Worm (Caenorhabditis elegans): ENCODE data around the gene myo-3.

Gene myo-3

DNA sequence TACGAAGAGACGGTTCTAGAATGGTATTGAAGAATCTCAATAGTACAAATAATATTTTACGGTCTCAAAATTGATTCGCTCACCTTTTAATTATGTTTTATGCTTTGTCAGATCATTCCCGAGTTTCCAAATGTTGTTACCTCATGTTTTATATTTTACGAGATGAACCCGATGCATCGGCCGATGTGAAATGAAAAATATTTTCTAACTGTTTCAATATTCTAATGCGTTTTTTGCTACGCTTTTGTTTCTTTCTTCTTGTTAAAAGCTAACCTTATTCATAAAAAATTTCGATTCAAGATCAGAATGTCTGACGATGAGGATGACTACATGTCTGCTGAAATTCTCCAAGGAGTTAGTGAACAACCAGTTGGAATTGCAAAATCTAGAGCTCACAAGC, 16.9 kb upstream of the myo-3 start, which contains the start of gene T04H1.5:
Gene T04H1.5 (plus strand): TSS at position 301 of the 400 bp plus-strand sequence.
- TF ChIP-seq ZK546.5 (tag; optimal IDR thresholded peaks at IDR 0.05) (no peak), mml-1 (tag; optimal IDR thresholded peaks at IDR 0.05) (no peak), snpc-4 (tag; optimal IDR thresholded peaks at IDR 0.05) (no peak), hmg-11 (tag; optimal IDR thresholded peaks at IDR 0.05) (no peak), jun-1 (tag; optimal IDR thresholded peaks at IDR 0.05) (no peak), nhr-76 (tag; optimal IDR thresholded peaks at IDR 0.05) (no peak), ama-1 (optimal IDR thresholded peaks at IDR 0.05) (no peak), nhr-28 (tag; optimal IDR thresholded peaks at IDR 0.05) (no peak), nhr-11 (tag; optimal IDR thresholded peaks at IDR 0.05) (no peak), ceh-16 (tag; optimal IDR thresholded peaks at IDR 0.05) (no peak), ztf-4 (tag; optimal IDR thresholded peaks at IDR 0.05) (no peak), fkh-2 (tag; optimal IDR thresholded peaks at IDR 0.05) (no peak), lin-39 (tag; optimal IDR thresholded peaks at IDR 0.05) (no peak), pqm-1 (tag; optimal IDR thresholded peaks at IDR 0.05) (no peak), pha-4 (tag; optimal IDR thresholded peaks at IDR 0.05) (no peak)

DNA sequence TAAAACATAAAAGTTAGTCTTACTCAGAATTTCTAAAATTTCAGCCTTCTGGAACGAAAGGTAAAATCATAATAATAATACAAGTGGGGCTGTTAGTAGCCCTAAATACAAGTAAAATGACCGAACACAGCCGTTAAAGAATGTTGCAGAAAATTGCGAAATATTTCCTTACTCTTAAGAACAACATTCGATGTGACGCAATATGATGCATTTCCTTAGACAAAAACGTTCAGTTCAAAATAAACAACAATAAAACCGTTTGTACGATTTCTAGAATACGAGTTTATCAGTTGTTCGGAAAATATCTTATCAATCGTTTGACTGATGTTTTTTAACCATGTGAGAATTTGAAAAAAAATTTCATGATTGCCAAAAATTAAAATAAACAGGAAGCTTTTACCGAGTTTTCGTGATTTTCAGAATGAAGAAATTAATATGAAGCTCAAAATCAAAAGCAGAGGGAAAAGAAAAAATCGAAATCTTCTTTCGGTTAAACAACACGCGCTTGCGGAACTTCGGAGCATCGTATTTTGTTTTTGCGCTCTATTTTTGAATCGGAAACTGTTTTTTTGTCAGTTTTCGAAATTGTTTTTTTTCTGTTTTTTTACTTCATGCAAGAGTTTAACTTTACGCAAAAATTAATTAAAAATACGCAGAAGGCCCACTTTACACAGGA, 11.8 kb upstream of the myo-3 start:
- TF ChIP-seq nhr-67 (tag; optimal IDR thresholded peaks at IDR 0.05): no peak
- peak; percentile 23 for TF ChIP-seq pha-4 (tag; optimal IDR thresholded peaks at IDR 0.05)
- TF ChIP-seq lin-15B (tag; optimal IDR thresholded peaks at IDR 0.05): peak; percentile 19
- TF ChIP-seq elt-2 (tag; optimal IDR thresholded peaks at IDR 0.05): peak; percentile 63

DNA sequence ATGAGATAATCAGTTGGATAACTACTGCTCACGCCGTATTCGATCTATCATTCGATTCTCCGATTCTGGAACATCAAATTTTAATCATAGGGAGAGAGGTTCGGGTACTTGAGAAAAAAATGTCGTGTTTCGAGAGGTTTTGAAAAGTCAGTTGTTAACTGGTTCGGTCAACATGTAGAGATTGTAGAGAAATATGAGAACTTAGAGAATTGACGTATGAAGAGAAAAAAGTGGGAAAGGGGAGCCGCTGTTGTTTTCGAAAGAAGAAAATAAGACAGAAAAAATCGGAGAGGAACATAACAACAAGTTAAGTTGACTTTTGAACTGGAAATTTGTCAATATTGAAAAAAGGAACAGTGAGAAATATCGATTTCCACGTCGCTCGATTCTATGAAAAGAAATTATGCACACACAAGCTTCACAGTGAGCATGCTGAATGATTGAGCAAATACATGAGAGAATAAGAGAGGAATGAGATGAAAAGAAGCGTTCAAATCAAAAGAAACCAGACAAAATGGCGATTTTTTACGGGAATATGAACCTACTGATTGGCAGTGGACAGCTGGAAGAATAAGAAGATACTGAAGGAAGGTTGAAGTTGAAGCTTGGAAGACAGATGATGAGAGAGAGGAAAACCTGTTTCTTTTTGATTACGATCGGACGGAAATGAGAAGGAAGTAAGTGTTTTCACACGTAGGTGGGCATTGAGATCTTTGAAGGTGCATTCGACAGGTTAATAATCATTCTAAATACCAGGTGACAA, 11.0 kb upstream of the myo-3 start, which contains the start of the genes T04H1.13, slfl-5 and rad-50:
Gene T04H1.13 (minus strand): TSS at position 51 of the 763 bp plus-strand sequence.
Gene slfl-5 (minus strand): TSS at position 65 of the 763 bp plus-strand sequence.
Gene rad-50 (plus strand): TSS at position 667 of the 763 bp plus-strand sequence.
- TF ChIP-seq fkh-10 (GFP tag; optimal IDR thresholded peaks at IDR 0.05) (no peak), fos-1 (tag; optimal IDR thresholded peaks at IDR 0.05) (no peak), hmg-11 (tag; optimal IDR thresholded peaks at IDR 0.05) (no peak), tbx-2 (tag; optimal IDR thresholded peaks at IDR 0.05) (no peak), lin-39 (tag; optimal IDR thresholded peaks at IDR 0.05) (no peak), lin-15B (tag; optimal IDR thresholded peaks at IDR 0.05) (no peak), elt-3 (tag; optimal IDR thresholded peaks at IDR 0.05) (no peak), egl-27 (tag; optimal IDR thresholded peaks at IDR 0.05) (no peak), daf-12 (tag; optimal IDR thresholded peaks at IDR 0.05) (no peak), ZK546.5 (tag; optimal IDR thresholded peaks at IDR 0.05) (no peak), sea-2 (GFP tag; optimal IDR thresholded peaks at IDR 0.05) (no peak), pha-4 (tag; optimal IDR thresholded peaks at IDR 0.05) (peak; percentile 96), elt-1 (tag; optimal IDR thresholded peaks at IDR 0.05) (no peak), nhr-23 (tag; optimal IDR thresholded peaks at IDR 0.05) (peak; percentile 20), nfya-1 (tag; optimal IDR thresholded peaks at IDR 0.05; ENCODE audit: insufficient read depth) (no peak), nhr-237 (tag; optimal IDR thresholded peaks at IDR 0.05) (no peak), elt-2 (tag; optimal IDR thresholded peaks at IDR 0.05) (no peak), fkh-2 (tag; optimal IDR thresholded peaks at IDR 0.05) (no peak), nhr-43 (tag; optimal IDR thresholded peaks at IDR 0.05; ENCODE audit: poor library complexity, severe bottlenecking) (no peak), nhr-11 (tag; optimal IDR thresholded peaks at IDR 0.05) (no peak), mml-1 (tag; optimal IDR thresholded peaks at IDR 0.05) (no peak), nhr-67 (tag; optimal IDR thresholded peaks at IDR 0.05) (no peak), snpc-4 (tag; optimal IDR thresholded peaks at IDR 0.05) (peak; percentile 9), pqm-1 (tag; optimal IDR thresholded peaks at IDR 0.05) (no peak)

DNA sequence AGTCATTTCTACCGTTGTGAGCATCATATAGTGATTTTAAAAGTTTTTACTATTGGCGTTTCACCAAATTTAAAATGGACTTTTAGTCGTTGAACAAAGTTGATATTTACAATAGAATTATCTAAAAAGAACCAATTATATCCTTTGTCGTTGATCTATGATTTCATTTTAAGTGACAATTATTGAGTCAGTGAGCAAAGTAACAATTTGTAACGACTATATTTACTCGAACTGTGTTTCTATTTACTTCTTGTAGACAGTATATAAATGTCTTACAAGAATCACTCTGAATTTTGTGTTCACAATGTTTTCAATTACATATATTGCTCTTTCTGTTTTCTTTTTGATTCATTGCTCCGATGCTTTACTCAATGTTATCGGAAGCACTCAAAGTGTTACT, 7.0 kb upstream of the myo-3 start, which contains the start of gene ttr-22:
Gene ttr-22 (plus strand): TSS at position 301 of the 400 bp plus-strand sequence.
- TF ChIP-seq pqm-1 (tag; optimal IDR thresholded peaks at IDR 0.05) (no peak), nhr-12 (tag; optimal IDR thresholded peaks at IDR 0.05) (no peak), nhr-11 (tag; optimal IDR thresholded peaks at IDR 0.05) (no peak), lsy-12 (tag; optimal IDR thresholded peaks at IDR 0.05) (no peak), nhr-43 (tag; optimal IDR thresholded peaks at IDR 0.05; ENCODE audit: poor library complexity, severe bottlenecking) (no peak), fkh-10 (GFP tag; optimal IDR thresholded peaks at IDR 0.05) (no peak), nhr-237 (tag; optimal IDR thresholded peaks at IDR 0.05) (no peak), aly-2 (tag; optimal IDR thresholded peaks at IDR 0.05) (no peak), nhr-25 (tag; optimal IDR thresholded peaks at IDR 0.05) (no peak), elt-3 (tag; optimal IDR thresholded peaks at IDR 0.05) (no peak), nhr-23 (tag; optimal IDR thresholded peaks at IDR 0.05) (no peak), fkh-2 (tag; optimal IDR thresholded peaks at IDR 0.05) (no peak)
